Worm (Caenorhabditis elegans): Measurements from ENCODE around the gene F13B12.3.

DNA sequence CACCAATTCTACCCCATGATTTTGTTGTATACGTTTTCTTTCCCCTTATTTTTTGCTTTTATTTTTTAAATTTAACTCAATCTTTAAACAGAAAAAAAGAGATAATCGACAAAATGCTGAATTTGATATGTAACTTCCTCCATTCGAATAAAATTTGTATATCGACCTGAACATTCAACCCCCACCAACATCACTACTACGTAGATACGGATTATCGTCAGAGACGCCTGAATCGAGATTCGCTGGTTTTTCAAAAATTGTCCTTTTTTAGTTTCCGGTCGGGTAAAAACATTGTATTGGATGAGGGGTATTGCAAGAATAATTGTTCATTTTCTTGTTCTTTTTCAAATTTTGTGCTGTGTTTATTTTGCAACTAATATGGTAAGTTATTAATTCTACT is 33.6 kb downstream of the F13B12.3 start, which contains the start of gene bgnt-1.1:
- TF ChIP-seq unc-42 (tag; optimal IDR thresholded peaks at IDR 0.05) (no peak), ceh-48 (tag; optimal IDR thresholded peaks at IDR 0.05) (no peak), ama-1 (optimal IDR thresholded peaks at IDR 0.05) (no peak), npax-4 (tag; optimal IDR thresholded peaks at IDR 0.05) (no peak), nhr-11 (tag; optimal IDR thresholded peaks at IDR 0.05) (no peak), nhr-232 (tag; optimal IDR thresholded peaks at IDR 0.05) (no peak), pha-4 (tag; optimal IDR thresholded peaks at IDR 0.05) (no peak), pax-1 (tag; optimal IDR thresholded peaks at IDR 0.05) (no peak), Y22D7AL.16 (tag; optimal IDR thresholded peaks at IDR 0.05) (no peak)

Data from whole organism, late embryonic.